Worm (Caenorhabditis elegans) whole organism, late embryonic: ENCODE data around the gene abu-4.

ENCODE experiments used
- K09A11.1 ChIP-seq: sonication (generic microtip); optimal IDR thresholded peaks from 2 replicates; lab custom pipeline; 2017; ENCODE audit warnings: antibody characterized with exemption, mild to moderate bottlenecking, missing genetic modification characterization, missing compliant biosample characterization; ENCODE audit not compliant: insufficient read depth
- ama-1 ChIP-seq: fragments of 150-350 bp; optimal IDR thresholded peaks from 2 replicates; lab custom pipeline; 2014
- ceh-31 ChIP-seq: sonication (generic microtip); optimal IDR thresholded peaks from 2 replicates; lab custom pipeline; 2016; ENCODE audit warnings: missing genetic modification characterization, missing compliant biosample characterization
- ceh-34 ChIP-seq: sonication (generic microtip); optimal IDR thresholded peaks from 2 replicates; lab custom pipeline; 2016; ENCODE audit warnings: mild to moderate bottlenecking, missing genetic modification characterization, missing compliant biosample characterization
- ceh-45 ChIP-seq: fragments of 200-800 bp; sonication (Bioruptor generic); IDR thresholded peaks from 2 replicates; pipeline ENCODE4 v1.3.6; 2022; ENCODE audit warnings: missing genetic modification reagents, missing genetic modification characterization, missing compliant biosample characterization
- dve-1 ChIP-seq: sonication (generic microtip); optimal IDR thresholded peaks from 2 replicates; lab custom pipeline; 2017; ENCODE audit warnings: antibody characterized with exemption, mild to moderate bottlenecking, missing genetic modification characterization, missing compliant biosample characterization
- ets-4 ChIP-seq: sonication (generic microtip); optimal IDR thresholded peaks from 2 replicates; lab custom pipeline; 2016; ENCODE audit warnings: missing genetic modification characterization, missing compliant biosample characterization
- fkh-10 ChIP-seq: fragments of 150-350 bp; optimal IDR thresholded peaks from 2 replicates; lab custom pipeline; 2014; ENCODE audit warnings: missing biosample characterization, missing genetic modification reagents, missing genetic modification characterization
- hlh-13 ChIP-seq: fragments of 200-800 bp; sonication (Bioruptor generic); optimal IDR thresholded peaks from 2 replicates; lab custom pipeline; 2018; ENCODE audit warnings: mild to moderate bottlenecking, missing genetic modification characterization, missing compliant biosample characterization
- pag-3 ChIP-seq: sonication (generic microtip); optimal IDR thresholded peaks from 2 replicates; lab custom pipeline; 2016; ENCODE audit warnings: missing compliant biosample characterization, missing genetic modification characterization, borderline replicate concordance
- pqm-1 ChIP-seq: sonication (generic microtip); optimal IDR thresholded peaks from 2 replicates; lab custom pipeline; 2016; ENCODE audit warnings: missing genetic modification characterization, missing compliant biosample characterization
- sdc-2 ChIP-seq: sonication (generic microtip); optimal IDR thresholded peaks from 2 replicates; lab custom pipeline; 2016; ENCODE audit warnings: missing genotype, missing genetic modification characterization, missing compliant biosample characterization
- tbx-2 ChIP-seq: sonication (generic microtip); optimal IDR thresholded peaks from 2 replicates; lab custom pipeline; 2016; ENCODE audit warnings: missing genetic modification characterization, missing compliant biosample characterization
- unc-86 ChIP-seq: sonication (generic microtip); optimal IDR thresholded peaks from 2 replicates; lab custom pipeline; 2016; ENCODE audit warnings: missing genetic modification characterization, missing compliant biosample characterization

ce11 chrV:2225130-2225529 is 49.5 kb upstream of the abu-4 start, which contains the start of gene nhr-103:
- TF ChIP-seq ceh-31 (no peak), fkh-10 (GFP tag; lab: Kevin White, UChicago) (no peak), ets-4 (tag; lab: Kevin White, UChicago) (no peak), pag-3 (tag; lab: Kevin White, UChicago) (no peak), tbx-2 (tag; lab: Kevin White, UChicago) (no peak), dve-1 (no peak), K09A11.1 (no peak), ceh-45 (GFP tag; lab: Robert Waterston, UW) (no peak), ama-1 (lab: Kevin White, UChicago) (no peak), sdc-2 (no peak), pqm-1 (no peak), hlh-13 (GFP tag; lab: Kevin White, UChicago) (no peak), ceh-34 (no peak), unc-86 (no peak)
